Fruit fly (Drosophila melanogaster): ENCODE measurements around the gene dmt.

The dmt gene

dm6 chr3R:9677734-9678341 lies 33.1 kb upstream of the dmt start, which contains the start of gene p23 (continued):
- no peak for TF ChIP-seq CG14050 (GFP tag; IDR thresholded peaks at IDR 0.05)
- no peak for TF ChIP-seq Poxn (GFP tag; IDR thresholded peaks at IDR 0.05)
- TF ChIP-seq Hsf (GFP tag; optimal IDR thresholded peaks at IDR 0.05) = peak; percentile 9
- TF ChIP-seq CG8388 (GFP tag; optimal IDR thresholded peaks at IDR 0.05) = no peak
- no peak for TF ChIP-seq ems (GFP tag; optimal IDR thresholded peaks at IDR 0.05)
- no peak for TF ChIP-seq B-H1 (GFP tag; IDR thresholded peaks at IDR 0.05)
- no peak for TF ChIP-seq tio (GFP tag; optimal IDR thresholded peaks at IDR 0.05)
- TF ChIP-seq TFAM (GFP tag; optimal IDR thresholded peaks at IDR 0.05) = no peak
- TF ChIP-seq jumu (GFP tag; optimal IDR thresholded peaks at IDR 0.05) = no peak
- TF ChIP-seq twi (tag; optimal IDR thresholded peaks at IDR 0.05) = no peak
- no peak for TF ChIP-seq mam (GFP tag; optimal IDR thresholded peaks at IDR 0.05)
- TF ChIP-seq Mad (GFP tag; optimal IDR thresholded peaks at IDR 0.05) = no peak
- TF ChIP-seq wor (GFP tag; IDR thresholded peaks at IDR 0.05) = no peak
- TF ChIP-seq CG9437 (GFP tag; optimal IDR thresholded peaks at IDR 0.05) = peak; percentile 58
- TF ChIP-seq rib (GFP tag; IDR thresholded peaks at IDR 0.05) = no peak
- no peak for TF ChIP-seq CG3065 (GFP tag; optimal IDR thresholded peaks at IDR 0.05)
- TF ChIP-seq Xbp1 (GFP tag; optimal IDR thresholded peaks at IDR 0.05) = peak; percentile 10
- TF ChIP-seq onecut (GFP tag; IDR thresholded peaks at IDR 0.05) = no peak
- no peak for TF ChIP-seq CG31365 (tag; optimal IDR thresholded peaks at IDR 0.05)
- TF ChIP-seq HHEX (GFP tag; optimal IDR thresholded peaks at IDR 0.05) = no peak
- TF ChIP-seq bsh (GFP tag; optimal IDR thresholded peaks at IDR 0.05) = no peak
- no peak for TF ChIP-seq CG4424 (GFP tag; optimal IDR thresholded peaks at IDR 0.05)
- TF ChIP-seq amos (GFP tag; IDR thresholded peaks at IDR 0.05; ENCODE audit: partially characterized antibody) = peak; percentile 73
- TF ChIP-seq Fer2 (tag; optimal IDR thresholded peaks at IDR 0.05) = no peak
- no peak for TF ChIP-seq CG16779 (GFP tag; IDR thresholded peaks at IDR 0.05)
- no peak for TF ChIP-seq Asciz (GFP tag; optimal IDR thresholded peaks at IDR 0.05)
- peak in 1 of 2 experiments; percentile 11 for TF ChIP-seq crp (GFP tag; optimal IDR thresholded peaks at IDR 0.05)
- peak; percentile 30 for TF ChIP-seq CG12391 (tag; optimal IDR thresholded peaks at IDR 0.05)
- TF ChIP-seq CG11247 (GFP tag; IDR thresholded peaks at IDR 0.05) = no peak
- TF ChIP-seq zen2 (GFP tag; IDR thresholded peaks at IDR 0.05; ENCODE audit: partially characterized antibody) = no peak
- TF ChIP-seq gsb-n (tag; optimal IDR thresholded peaks at IDR 0.05) = peak; percentile 32
- peak; percentile 59 for TF ChIP-seq CG13624 (GFP tag; optimal IDR thresholded peaks at IDR 0.05)
- no peak for TF ChIP-seq cwo (GFP tag; optimal IDR thresholded peaks at IDR 0.05)
- TF ChIP-seq CG17829 (tag; optimal IDR thresholded peaks at IDR 0.05) = peak; percentile 42
- no peak for TF ChIP-seq B-H2 (GFP tag; optimal IDR thresholded peaks at IDR 0.05)
- TF ChIP-seq CG3995 (GFP tag; optimal IDR thresholded peaks at IDR 0.05) = peak; percentile 9
- peak; percentile 51; the same call in 1 of the 3 replicates for TF ChIP-seq CG6791 (GFP tag; IDR thresholded peaks at IDR 0.05; ENCODE audit: partially characterized antibody)
- TF ChIP-seq esg (GFP tag; conservative IDR thresholded peaks at IDR 0.05) = no peak
- TF ChIP-seq pnt (GFP tag; optimal IDR thresholded peaks at IDR 0.05) = no peak
- TF ChIP-seq CG1529 (GFP tag; optimal IDR thresholded peaks at IDR 0.05) = no peak
- TF ChIP-seq psq (GFP tag; optimal IDR thresholded peaks at IDR 0.05) = no peak
- no peak for TF ChIP-seq CG17912 (GFP tag; optimal IDR thresholded peaks at IDR 0.05)
- no peak for TF ChIP-seq CG14965 (GFP tag; optimal IDR thresholded peaks at IDR 0.05; ENCODE audit: borderline replicate concordance)
- TF ChIP-seq CG42726 (GFP tag; IDR thresholded peaks at IDR 0.05; ENCODE audit: partially characterized antibody) = peak; percentile 26; the same call in 1 of the 2 replicates
- peak; percentile 1 for TF ChIP-seq CG2116 (GFP tag; optimal IDR thresholded peaks at IDR 0.05)
- no peak for TF ChIP-seq mirr (GFP tag; optimal IDR thresholded peaks at IDR 0.05)
- no peak for TF ChIP-seq CG6854 (GFP tag; optimal IDR thresholded peaks at IDR 0.05)
- no peak for TF ChIP-seq sens-2 (GFP tag; IDR thresholded peaks at IDR 0.05)
- TF ChIP-seq MESR4 (GFP tag; optimal IDR thresholded peaks at IDR 0.05) = peak; percentile 94
- TF ChIP-seq CG11695 (GFP tag; IDR thresholded peaks at IDR 0.05) = no peak
